Fruit fly (Drosophila melanogaster) whole organism, prepupa: ENCODE results near the gene CG31637.

ENCODE experiments used
- Blimp-1 ChIP-seq: fragments of 200-800 bp; sonication (Bioruptor generic); optimal IDR thresholded peaks from 3 replicates; lab custom pipeline; 2017; ENCODE audit warnings: missing biosample characterization, missing genetic modification characterization, mild to moderate bottlenecking, moderate library complexity, missing genetic modification reagents
- CG10631 ChIP-seq: fragments of 200-800 bp; sonication (Bioruptor generic); optimal IDR thresholded peaks from 2 replicates; lab custom pipeline; 2016; ENCODE audit warnings: missing biosample characterization, missing genetic modification characterization
- CG11294 ChIP-seq: fragments of 200-800 bp; sonication (Bioruptor generic); IDR thresholded peaks from 2 replicates; pipeline ENCODE4 v1.3.6; 2022; ENCODE audit warnings: missing biosample characterization, missing genetic modification characterization
- CG11762 ChIP-seq: fragments of 200-800 bp; sonication (Bioruptor generic); optimal IDR thresholded peaks from 3 replicates; lab custom pipeline; 2016; ENCODE audit warnings: missing biosample characterization, missing genetic modification characterization; ENCODE audit not compliant: insufficient read depth
- CG11902 ChIP-seq: fragments of 200-800 bp; sonication (Bioruptor generic); optimal IDR thresholded peaks from 3 replicates; lab custom pipeline; 2016; ENCODE audit warnings: missing biosample characterization, missing genetic modification characterization
- CG15336 ChIP-seq: fragments of 200-800 bp; sonication (Bioruptor generic); IDR thresholded peaks from 2 replicates; pipeline ENCODE4 v1.3.6; 2022; ENCODE audit warnings: missing biosample characterization, missing genetic modification characterization
- CG4318 ChIP-seq: fragments of 200-800 bp; sonication (Bioruptor generic); optimal IDR thresholded peaks from 3 replicates; lab custom pipeline; 2017; ENCODE audit warnings: missing biosample characterization, mild to moderate bottlenecking, missing genetic modification characterization
- CG6163 ChIP-seq: fragments of 200-800 bp; sonication (Bioruptor generic); IDR thresholded peaks from 3 replicates; pipeline ENCODE4 v1.3.6; 2022; ENCODE audit warnings: missing biosample characterization, missing genetic modification characterization
- CG6854 ChIP-seq: fragments of 200-800 bp; sonication (Bioruptor generic); optimal IDR thresholded peaks from 2 replicates; lab custom pipeline; 2017; ENCODE audit warnings: missing biosample characterization, mild to moderate bottlenecking, missing genetic modification characterization
- CG7368 ChIP-seq: fragments of 200-800 bp; sonication (Bioruptor generic); optimal IDR thresholded peaks from 3 replicates; lab custom pipeline; 2016; ENCODE audit warnings: missing biosample characterization, missing genetic modification characterization
- CG8319 ChIP-seq: fragments of 200-800 bp; sonication (Bioruptor generic); optimal IDR thresholded peaks from 3 replicates; lab custom pipeline; 2016; ENCODE audit warnings: missing biosample characterization, missing genetic modification characterization
- CG8632 ChIP-seq: fragments of 200-800 bp; sonication (Bioruptor generic); optimal IDR thresholded peaks from 3 replicates; lab custom pipeline; 2016; ENCODE audit warnings: missing biosample characterization, missing genetic modification characterization
- CG9139 ChIP-seq: fragments of 200-800 bp; sonication (Bioruptor generic); optimal IDR thresholded peaks from 3 replicates; lab custom pipeline; 2017; ENCODE audit warnings: missing biosample characterization, mild to moderate bottlenecking, missing genetic modification characterization
- Eip93F ChIP-seq: fragments of 200-800 bp; sonication (Bioruptor generic); optimal IDR thresholded peaks from 2 replicates; lab custom pipeline; 2016; ENCODE audit warnings: missing biosample characterization, mild to moderate bottlenecking, missing genetic modification characterization
- Ets21C ChIP-seq: fragments of 200-800 bp; sonication (Bioruptor generic); optimal IDR thresholded peaks from 3 replicates; lab custom pipeline; 2016; ENCODE audit warnings: missing biosample characterization, missing genetic modification characterization
- Gug ChIP-seq: fragments of 200-800 bp; sonication (Bioruptor generic); IDR thresholded peaks from 2 replicates; pipeline ENCODE4 v1.3.6; 2022; ENCODE audit warnings: missing biosample characterization, missing genetic modification characterization
- Hr38 ChIP-seq: sonication (Bioruptor generic); optimal IDR thresholded peaks from 2 replicates; lab custom pipeline; 2016; ENCODE audit warnings: missing biosample characterization, missing genetic modification characterization
- Hr39 ChIP-seq: fragments of 200-800 bp; sonication (Bioruptor generic); optimal IDR thresholded peaks from 2 replicates; lab custom pipeline; 2016; ENCODE audit warnings: missing biosample characterization, missing genetic modification characterization
- Hr4 ChIP-seq: fragments of 200-800 bp; sonication (Bioruptor generic); optimal IDR thresholded peaks from 3 replicates; lab custom pipeline; 2016; ENCODE audit warnings: missing biosample characterization, missing genetic modification characterization
- Met ChIP-seq: fragments of 200-800 bp; sonication (Bioruptor generic); optimal IDR thresholded peaks from 3 replicates; lab custom pipeline; 2016; ENCODE audit warnings: missing biosample characterization, missing genetic modification characterization
- OdsH ChIP-seq: fragments of 200-800 bp; sonication (Bioruptor generic); optimal IDR thresholded peaks from 3 replicates; lab custom pipeline; 2016; ENCODE audit warnings: missing biosample characterization, missing genetic modification characterization
- Sox102F ChIP-seq: fragments of 200-800 bp; sonication (Bioruptor generic); optimal IDR thresholded peaks from 2 replicates; lab custom pipeline; 2016; ENCODE audit warnings: missing biosample characterization, mild to moderate bottlenecking, missing genetic modification characterization
- dac ChIP-seq: fragments of 200-800 bp; sonication (Bioruptor generic); optimal IDR thresholded peaks from 2 replicates; lab custom pipeline; 2017; ENCODE audit warnings: missing biosample characterization, mild to moderate bottlenecking, missing genetic modification characterization
- dsx ChIP-seq: fragments of 200-800 bp; optimal IDR thresholded peaks from 3 replicates; lab custom pipeline; 2019; ENCODE audit warnings: missing biosample characterization, mild to moderate bottlenecking, missing genetic modification characterization, moderate library complexity; ENCODE audit not compliant: poor library complexity, severe bottlenecking
- esn ChIP-seq: fragments of 200-800 bp; sonication (Bioruptor generic); optimal IDR thresholded peaks from 2 replicates; lab custom pipeline; 2016; ENCODE audit warnings: missing biosample characterization, mild to moderate bottlenecking, missing genetic modification characterization, moderate library complexity
- fd59A ChIP-seq: fragments of 200-800 bp; sonication (Bioruptor generic); optimal IDR thresholded peaks from 2 replicates; lab custom pipeline; 2017; ENCODE audit warnings: missing biosample characterization, mild to moderate bottlenecking, missing genetic modification characterization, missing genetic modification reagents
- fd85E ChIP-seq: fragments of 200-800 bp; sonication (Bioruptor generic); optimal IDR thresholded peaks from 3 replicates; lab custom pipeline; 2016; ENCODE audit warnings: missing biosample characterization, missing genetic modification characterization
- fkh ChIP-seq: fragments of 200-800 bp; sonication (Bioruptor generic); optimal IDR thresholded peaks from 3 replicates; lab custom pipeline; 2017; ENCODE audit warnings: missing biosample characterization, mild to moderate bottlenecking, missing genetic modification characterization, moderate library complexity
- pdm3 ChIP-seq: fragments of 200-800 bp; sonication (Bioruptor generic); optimal IDR thresholded peaks from 3 replicates; lab custom pipeline; 2016; ENCODE audit warnings: missing biosample characterization, missing genetic modification characterization
- salr ChIP-seq, 2 experiments: fragments of 200-800 bp; sonication (Bioruptor generic); optimal IDR thresholded peaks; 3 replicates each; lab custom pipeline; 2016 to 2018; ENCODE audit warnings: missing biosample characterization in 2 of 2, missing genetic modification characterization in 2 of 2, mild to moderate bottlenecking in 1 of 2
- ss ChIP-seq, 2 experiments: fragments of 200-800 bp; sonication (Bioruptor generic); optimal IDR thresholded peaks; 2 replicates in 1 of 2; 3 replicates in 1 of 2; lab custom pipeline; 2017 to 2018; ENCODE audit warnings: mild to moderate bottlenecking in 2 of 2, missing biosample characterization in 2 of 2, missing genetic modification characterization in 2 of 2, moderate library complexity in 1 of 2
- svp ChIP-seq: fragments of 200-800 bp; sonication (Bioruptor generic); peaks from one replicate; lab custom pipeline; 2016; ENCODE audit warnings: missing biosample characterization, missing genetic modification characterization
- vri ChIP-seq: fragments of 200-800 bp; sonication (Bioruptor generic); optimal IDR thresholded peaks from 3 replicates; lab custom pipeline; 2016; ENCODE audit warnings: missing biosample characterization, mild to moderate bottlenecking, missing genetic modification characterization

Gene CG31637

DNA sequence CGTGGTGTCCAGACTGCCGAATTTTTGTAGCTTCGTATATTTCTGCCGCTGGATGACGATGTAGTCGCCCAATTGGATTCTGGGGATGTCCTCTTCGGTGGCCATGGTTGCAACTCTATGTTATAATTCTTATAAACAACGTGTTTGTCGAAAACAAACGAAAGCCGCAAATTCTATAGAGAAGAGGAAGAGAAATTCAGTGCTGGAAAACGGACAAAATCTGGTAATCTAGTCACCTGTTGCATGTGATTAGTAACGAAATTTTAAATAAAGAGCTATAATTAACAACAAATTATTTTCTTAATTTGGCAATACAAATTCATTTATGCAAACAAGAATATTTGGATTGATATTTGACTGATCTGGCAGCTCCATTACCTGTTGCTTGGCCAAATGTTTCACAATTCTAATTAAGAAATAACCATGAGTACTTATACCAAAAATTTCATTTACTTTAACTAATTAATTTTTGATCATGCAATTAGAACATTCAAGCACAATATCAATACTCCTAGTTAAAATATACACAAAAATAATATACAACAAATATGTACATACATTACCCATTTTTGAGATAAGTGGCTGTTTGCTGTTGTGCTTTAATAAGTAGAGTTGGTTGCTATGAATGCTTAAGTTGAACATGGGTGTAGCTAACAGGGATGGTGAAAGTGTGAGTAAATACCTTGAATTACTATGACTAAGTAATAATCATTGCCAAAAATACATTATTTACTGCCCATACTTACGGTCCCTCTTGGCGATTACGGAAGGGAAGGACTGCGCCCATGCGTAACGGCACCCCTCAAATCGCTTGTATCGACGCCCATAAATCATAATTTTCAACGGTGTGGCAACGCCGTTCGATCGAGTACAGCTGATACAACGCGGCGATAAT is 63.3 kb downstream of the CG31637 start, which contains the start of the genes Trmt6 and Ent2 (continued):
- TF ChIP-seq Ets21C (GFP tag; lab: Kevin White, UChicago) = peak; percentile 96
- peak; percentile 96 for TF ChIP-seq CG11762 (GFP tag; lab: Kevin White, UChicago)
- peak; percentile 98 for TF ChIP-seq OdsH
- peak; percentile 98 for TF ChIP-seq CG11902
- TF ChIP-seq esn (GFP tag; lab: Kevin White, UChicago) = peak; percentile 96
- peak; percentile 98 for TF ChIP-seq CG11294
- TF ChIP-seq Eip93F = peak; percentile 82
- peak; percentile 99 for TF ChIP-seq salr (GFP tag; optimal IDR thresholded peaks at IDR 0.05; lab: Kevin White, UChicago)
- TF ChIP-seq Blimp-1 = peak; percentile 83
- peak; percentile 97 for TF ChIP-seq CG10631
- TF ChIP-seq, all 60 proteins: peak for 60

- TF ChIP-seq Gug = no peak
- TF ChIP-seq CG9139 (GFP tag; lab: Kevin White, UChicago) = no peak
- TF ChIP-seq fd85E (GFP tag; lab: Kevin White, UChicago) = no peak
- TF ChIP-seq Ets21C (GFP tag; lab: Kevin White, UChicago) = no peak
- TF ChIP-seq ss (GFP tag; optimal IDR thresholded peaks at IDR 0.05; lab: Kevin White, UChicago) = no peak
- no peak for TF ChIP-seq Hr38 (GFP tag; lab: Kevin White, UChicago)
- TF ChIP-seq CG11294 = no peak
- TF ChIP-seq CG8632 (GFP tag; lab: Kevin White, UChicago) = no peak
- no peak for TF ChIP-seq CG8319
- no peak for TF ChIP-seq fd59A
- no peak for TF ChIP-seq dsx
- no peak for TF ChIP-seq CG4318 (GFP tag; lab: Kevin White, UChicago)
- TF ChIP-seq Met = no peak
- no peak for TF ChIP-seq CG15336
- TF ChIP-seq Hr39 = no peak
- TF ChIP-seq, all 60 proteins: peak for 0
These were observed 63.9 kb downstream of the CG31637 start for dm6 chr2L:6562358-6562687.

- peak; percentile 52 for TF ChIP-seq fkh (GFP tag; lab: Kevin White, UChicago)
- no peak for TF ChIP-seq CG6163
- TF ChIP-seq svp (GFP tag; lab: Kevin White, UChicago) = peak; percentile 83
- no peak for TF ChIP-seq ss (GFP tag; optimal IDR thresholded peaks at IDR 0.05; lab: Kevin White, UChicago)
These were observed 66.5 kb downstream of the CG31637 start for dm6 chr2L:6564955-6565354.

DNA sequence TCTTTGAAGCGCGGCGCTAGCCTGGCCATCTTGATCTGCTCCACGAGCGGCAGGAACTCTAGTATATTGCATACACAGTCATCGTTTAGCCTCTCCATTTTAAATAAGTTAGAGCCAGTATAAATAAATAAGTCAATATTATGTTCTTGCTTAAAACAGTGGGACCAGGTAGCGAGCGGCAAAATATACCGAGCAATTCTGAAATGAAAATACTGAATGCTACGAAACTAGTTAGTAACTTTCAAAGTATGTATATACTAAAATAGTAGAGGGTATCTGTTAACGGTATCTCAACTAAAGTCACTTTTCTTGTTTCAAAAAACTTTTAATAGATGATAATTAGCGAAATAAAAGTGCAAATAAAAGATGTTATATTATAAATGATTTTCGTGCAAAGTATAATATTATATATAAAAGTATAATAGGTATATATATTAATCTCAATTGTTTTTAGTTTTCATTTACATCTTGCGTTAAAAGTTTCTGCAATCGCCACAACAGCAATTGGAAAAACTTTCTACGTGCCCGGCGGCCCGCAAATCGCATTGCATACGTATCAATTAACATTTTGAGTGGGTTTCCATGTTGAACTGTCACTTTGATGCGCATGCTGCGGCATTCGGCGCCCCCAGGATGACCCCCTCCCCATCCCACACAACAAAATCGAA is 67.7 kb downstream of the CG31637 start, which contains the start of gene CG13766:
Gene CG13766 (minus strand): TSS at position 162 of the 668 bp plus-strand sequence.
- no peak for TF ChIP-seq OdsH
- peak; percentile 70 for TF ChIP-seq fkh (GFP tag; lab: Kevin White, UChicago)
- no peak for TF ChIP-seq vri (GFP tag; lab: Kevin White, UChicago)
- no peak for TF ChIP-seq CG11762 (GFP tag; lab: Kevin White, UChicago)
- no peak for TF ChIP-seq Sox102F (GFP tag; lab: Kevin White, UChicago)
- no peak for TF ChIP-seq CG11294
- TF ChIP-seq CG10631 = no peak
- TF ChIP-seq pdm3 (GFP tag; lab: Kevin White, UChicago) = no peak
- TF ChIP-seq svp (GFP tag; lab: Kevin White, UChicago) = peak; percentile 24
- TF ChIP-seq fd59A = no peak
- no peak for TF ChIP-seq Hr4 (GFP tag; lab: Kevin White, UChicago)
- no peak for TF ChIP-seq CG7368
- TF ChIP-seq dac (GFP tag; lab: Kevin White, UChicago) = no peak
- no peak for TF ChIP-seq CG6854 (GFP tag; lab: Kevin White, UChicago)
- TF ChIP-seq Gug = no peak
- TF ChIP-seq CG15336 = no peak
- TF ChIP-seq, all 60 proteins: peak for 2
